Fruit fly (Drosophila melanogaster): ENCODE results near the gene CG10163.

The CG10163 gene

dm6 chr3L:6254427-6255105 is 4.0 kb downstream of the CG10163 start:
- TF ChIP-seq Rel (GFP tag; optimal IDR thresholded peaks at IDR 0.05) (no peak), Rel (tag; optimal IDR thresholded peaks at IDR 0.05) (peak; percentile 74), Hr78 (GFP tag; optimal IDR thresholded peaks at IDR 0.05) (no peak), dl (GFP tag; optimal IDR thresholded peaks at IDR 0.05; ENCODE audit: insufficient read depth in 1 of 2, partially characterized antibody in 2 of 2) (no peak)

DNA sequence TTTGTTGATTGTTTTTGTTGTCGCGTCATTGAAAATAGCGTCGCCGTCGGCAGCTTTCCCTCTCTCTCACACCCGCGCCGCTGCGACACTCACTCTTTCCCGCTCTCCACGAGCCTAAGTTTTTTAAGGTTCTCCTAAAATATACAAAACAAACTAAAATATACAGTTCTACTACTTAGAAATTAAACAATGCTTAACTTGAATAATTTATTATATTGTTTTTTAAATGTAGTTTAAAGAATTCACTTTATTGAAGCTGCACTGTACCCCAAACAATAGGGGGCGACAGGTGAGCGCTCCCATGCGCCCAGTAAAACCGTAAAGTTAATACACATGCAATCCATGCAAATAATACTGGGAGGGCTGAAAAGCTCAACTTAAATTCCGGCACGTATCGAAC is 4.8 kb downstream of the CG10163 start:
- TF ChIP-seq Dif (GFP tag; optimal IDR thresholded peaks at IDR 0.05; ENCODE audit: partially characterized antibody) (no peak), Hr78 (GFP tag; optimal IDR thresholded peaks at IDR 0.05) (no peak), N (GFP tag; optimal IDR thresholded peaks at IDR 0.05) (no peak), ey (GFP tag; optimal IDR thresholded peaks at IDR 0.05) (no peak), tai (GFP tag; optimal IDR thresholded peaks at IDR 0.05) (no peak), Myc (optimal IDR thresholded peaks at IDR 0.05) (no peak), dsf (GFP tag; optimal IDR thresholded peaks at IDR 0.05; ENCODE audit: borderline replicate concordance) (no peak), Vsx2 (GFP tag; optimal IDR thresholded peaks at IDR 0.05; ENCODE audit: partially characterized antibody) (no peak), Sp1 (GFP tag; optimal IDR thresholded peaks at IDR 0.05) (no peak), CG32264 (GFP tag; optimal IDR thresholded peaks at IDR 0.05) (no peak), br (GFP tag; optimal IDR thresholded peaks at IDR 0.05) (no peak), CrebA (GFP tag; optimal IDR thresholded peaks at IDR 0.05; ENCODE audit: borderline replicate concordance) (no peak), jim (GFP tag; optimal IDR thresholded peaks at IDR 0.05) (no peak), rgr (GFP tag; optimal IDR thresholded peaks at IDR 0.05) (no peak), psq (GFP tag; optimal IDR thresholded peaks at IDR 0.05) (no peak), usp (GFP tag; optimal IDR thresholded peaks at IDR 0.05) (no peak)

DNA sequence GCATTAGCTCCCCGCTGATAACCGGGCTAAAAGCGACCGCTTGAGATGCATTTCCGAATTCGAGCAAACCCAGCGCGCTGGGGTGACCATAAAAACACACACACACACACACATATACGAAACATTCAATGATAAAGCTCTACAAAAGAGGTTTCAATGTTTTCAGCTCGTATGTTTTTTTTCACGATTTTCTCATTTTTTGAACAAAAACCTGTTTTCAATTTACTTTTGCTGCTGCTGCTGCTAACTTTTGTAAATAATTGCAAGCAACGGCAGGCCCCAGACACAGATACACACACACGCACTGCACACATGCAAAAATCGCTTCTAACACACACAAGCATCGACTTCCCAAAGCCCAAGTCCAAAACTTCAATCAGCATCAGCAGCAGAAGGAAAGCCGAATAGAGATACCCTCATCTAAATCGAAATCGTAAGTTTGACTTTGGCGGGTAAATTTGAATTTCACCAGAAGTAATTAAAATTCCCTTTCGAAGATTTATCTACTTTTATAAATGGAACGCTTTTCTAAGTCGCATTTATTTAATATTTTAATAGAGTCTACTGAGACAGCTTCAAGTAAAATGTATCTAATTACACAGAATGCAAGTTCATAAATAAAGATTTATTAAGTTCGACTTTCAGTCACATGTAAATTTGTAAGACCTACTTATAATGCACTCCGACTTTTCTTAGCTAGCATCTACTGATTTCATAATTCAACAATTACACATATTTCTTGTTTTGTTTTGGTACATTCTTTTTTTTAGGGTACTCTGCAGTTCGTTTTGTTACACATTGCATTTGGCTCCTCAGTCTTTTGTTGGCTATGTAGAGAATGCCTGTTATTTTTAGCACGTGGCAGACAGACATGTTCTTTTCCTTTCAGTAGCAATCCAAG is 9.1 kb downstream of the CG10163 start:
- TF ChIP-seq CG9705 (GFP tag; optimal IDR thresholded peaks at IDR 0.05) = no peak
- TF ChIP-seq N (GFP tag; optimal IDR thresholded peaks at IDR 0.05) = no peak
- TF ChIP-seq Hr83 (GFP tag; optimal IDR thresholded peaks at IDR 0.05; ENCODE audit: poor library complexity, severe bottlenecking) = no peak
- peak; percentile 49 for TF ChIP-seq brk (GFP tag; optimal IDR thresholded peaks at IDR 0.05)
- peak; percentile 60 for TF ChIP-seq CrebA (GFP tag; optimal IDR thresholded peaks at IDR 0.05; ENCODE audit: borderline replicate concordance)
- TF ChIP-seq br (GFP tag; optimal IDR thresholded peaks at IDR 0.05) = peak; percentile 2
- TF ChIP-seq Vsx2 (GFP tag; optimal IDR thresholded peaks at IDR 0.05; ENCODE audit: partially characterized antibody) = peak; percentile 13
- TF ChIP-seq Abd-B (GFP tag; optimal IDR thresholded peaks at IDR 0.05) = no peak
- TF ChIP-seq usp (GFP tag; optimal IDR thresholded peaks at IDR 0.05) = no peak
- TF ChIP-seq psq (GFP tag; optimal IDR thresholded peaks at IDR 0.05) = peak; percentile 38
- no peak for TF ChIP-seq pan (optimal IDR thresholded peaks at IDR 0.05)
- no peak for TF ChIP-seq Mio (GFP tag; optimal IDR thresholded peaks at IDR 0.05)
- TF ChIP-seq dl (GFP tag; optimal IDR thresholded peaks at IDR 0.05; ENCODE audit: insufficient read depth in 1 of 2, partially characterized antibody in 2 of 2) = no peak
- TF ChIP-seq Hnf4 (GFP tag; optimal IDR thresholded peaks at IDR 0.05) = no peak
- no peak for TF ChIP-seq Myc (optimal IDR thresholded peaks at IDR 0.05)
- TF ChIP-seq foxo (GFP tag; optimal IDR thresholded peaks at IDR 0.05) = peak in 1 of 2 experiments; percentile 49
- peak; percentile 14 for TF ChIP-seq h (GFP tag; optimal IDR thresholded peaks at IDR 0.05)
- TF ChIP-seq HLH106 (tag; optimal IDR thresholded peaks at IDR 0.05) = no peak
- TF ChIP-seq Jra (GFP tag; optimal IDR thresholded peaks at IDR 0.05) = no peak
- no peak for TF ChIP-seq lola (GFP tag; optimal IDR thresholded peaks at IDR 0.05)
- TF ChIP-seq Dif (GFP tag; optimal IDR thresholded peaks at IDR 0.05; ENCODE audit: partially characterized antibody) = no peak
- TF ChIP-seq woc (GFP tag; optimal IDR thresholded peaks at IDR 0.05) = peak; percentile 86
- TF ChIP-seq Dfd (GFP tag; optimal IDR thresholded peaks at IDR 0.05) = no peak
- no peak for TF ChIP-seq sage (GFP tag; optimal IDR thresholded peaks at IDR 0.05)
- TF ChIP-seq fru (GFP tag; optimal IDR thresholded peaks at IDR 0.05) = peak; percentile 33
- peak; percentile 13 for TF ChIP-seq OdsH (GFP tag; optimal IDR thresholded peaks at IDR 0.05)
- peak; percentile 13 for TF ChIP-seq ey (GFP tag; optimal IDR thresholded peaks at IDR 0.05)
- TF ChIP-seq Rel (GFP tag; optimal IDR thresholded peaks at IDR 0.05) = peak; percentile 62
- TF ChIP-seq Rel (tag; optimal IDR thresholded peaks at IDR 0.05) = peak; percentile 46
- no peak for TF ChIP-seq sv (GFP tag; optimal IDR thresholded peaks at IDR 0.05)
- TF ChIP-seq dsf (GFP tag; optimal IDR thresholded peaks at IDR 0.05; ENCODE audit: borderline replicate concordance) = no peak
- TF ChIP-seq Hr78 (GFP tag; optimal IDR thresholded peaks at IDR 0.05) = no peak
- TF ChIP-seq dmrt93B (GFP tag; optimal IDR thresholded peaks at IDR 0.05) = no peak
- peak; percentile 39 for TF ChIP-seq Sp1 (GFP tag; optimal IDR thresholded peaks at IDR 0.05)
- no peak for TF ChIP-seq GATAd (GFP tag; optimal IDR thresholded peaks at IDR 0.05)
- no peak for TF ChIP-seq jim (GFP tag; optimal IDR thresholded peaks at IDR 0.05)
- TF ChIP-seq tai (GFP tag; optimal IDR thresholded peaks at IDR 0.05) = no peak
- TF ChIP-seq CG32264 (GFP tag; optimal IDR thresholded peaks at IDR 0.05) = no peak
- TF ChIP-seq rgr (GFP tag; optimal IDR thresholded peaks at IDR 0.05) = peak; percentile 15
